Worm (Caenorhabditis elegans) whole organism, L1 larva: ENCODE measurements around the gene lec-6.

Source experiments
- aly-2 ChIP-seq: fragments of 150-350 bp; optimal IDR thresholded peaks from 2 replicates; lab custom pipeline; 2014; ENCODE audit warnings: missing biosample characterization, missing genetic modification characterization
- dpl-1 ChIP-seq, 3 experiments: fragments of 150-350 bp in 2 of 3; sonication (generic microtip) in 1 of 3; optimal IDR thresholded peaks; 2 replicates each; lab custom pipeline; 2014 to 2017; ENCODE audit warnings: missing biosample characterization in 3 of 3, missing genetic modification characterization in 3 of 3, missing genetic modification reagents in 3 of 3
- efl-3 ChIP-seq: fragments of 200-800 bp; sonication (Bioruptor generic); optimal IDR thresholded peaks from 2 replicates; lab custom pipeline; 2018; ENCODE audit warnings: mild to moderate bottlenecking, missing genetic modification characterization, missing compliant biosample characterization
- egl-27 ChIP-seq, 2 experiments: fragments of 150-350 bp in 1 of 2; sonication (generic microtip); optimal IDR thresholded peaks; 3 replicates each; lab custom pipeline; 2017 to 2018; ENCODE audit warnings: missing biosample characterization in 2 of 2, missing genetic modification characterization in 2 of 2, missing genetic modification reagents in 2 of 2
- fkh-10 ChIP-seq: sonication (generic microtip); optimal IDR thresholded peaks from 2 replicates; lab custom pipeline; 2017; ENCODE audit warnings: missing biosample characterization, missing genetic modification reagents, missing genetic modification characterization
- jun-1 ChIP-seq: fragments of 150-350 bp; optimal IDR thresholded peaks from 2 replicates; lab custom pipeline; 2014; ENCODE audit warnings: missing biosample characterization, missing genetic modification reagents, missing genetic modification characterization
- lin-14 ChIP-seq: fragments of 200-800 bp; sonication (Bioruptor generic); optimal IDR thresholded peaks from 2 replicates; lab custom pipeline; 2018; ENCODE audit warnings: mild to moderate bottlenecking, missing genetic modification characterization, moderate library complexity, missing compliant biosample characterization
- lsy-2 ChIP-seq, 2 experiments: fragments of 150-350 bp; optimal IDR thresholded peaks; 2 replicates each; lab custom pipeline; 2014; ENCODE audit warnings: missing biosample characterization in 2 of 2, missing genetic modification characterization in 2 of 2
- mdl-1 ChIP-seq, 2 experiments: fragments of 150-350 bp; optimal IDR thresholded peaks; 2 replicates each; lab custom pipeline; 2014 to 2017; ENCODE audit warnings: missing biosample characterization in 2 of 2, missing genetic modification characterization in 2 of 2, inconsistent platforms in 1 of 2
- nhr-12 ChIP-seq: sonication (generic microtip); optimal IDR thresholded peaks from 2 replicates; lab custom pipeline; 2017; ENCODE audit warnings: missing biosample characterization, missing genetic modification characterization
- pqm-1 ChIP-seq: sonication (generic microtip); optimal IDR thresholded peaks from 3 replicates; lab custom pipeline; 2017; ENCODE audit warnings: missing biosample characterization, missing genetic modification characterization
- skn-1 ChIP-seq: fragments of 150-350 bp; optimal IDR thresholded peaks from 2 replicates; lab custom pipeline; 2014; ENCODE audit warnings: missing biosample characterization, missing genetic modification characterization
- sptf-1 ChIP-seq: fragments of 150-350 bp; optimal IDR thresholded peaks from 2 replicates; lab custom pipeline; 2014; ENCODE audit warnings: missing biosample characterization, missing genetic modification characterization
- ztf-4 ChIP-seq: fragments of 150-350 bp; optimal IDR thresholded peaks from 2 replicates; lab custom pipeline; 2014; ENCODE audit warnings: missing biosample characterization, missing genetic modification characterization

ce11 chrIII:647248-647647 is 47.1 kb upstream of the lec-6 start:
- TF ChIP-seq ztf-4 (tag; lab: Kevin White, UChicago) (no peak), pqm-1 (tag; lab: Kevin White, UChicago) (no peak), lsy-2 (tag; optimal IDR thresholded peaks at IDR 0.05; lab: Kevin White, UChicago) (no peak), aly-2 (tag; lab: Kevin White, UChicago) (no peak), jun-1 (tag; lab: Kevin White, UChicago) (no peak), efl-3 (GFP tag; lab: Kevin White, UChicago) (no peak), egl-27 (tag; optimal IDR thresholded peaks at IDR 0.05; lab: Kevin White, UChicago) (no peak), fkh-10 (GFP tag; lab: Kevin White, UChicago) (no peak), nhr-12 (no peak), sptf-1 (tag; lab: Kevin White, UChicago) (no peak), lin-14 (GFP tag; lab: Kevin White, UChicago) (peak; percentile 64), skn-1 (tag; lab: Kevin White, UChicago) (no peak), dpl-1 (GFP tag; optimal IDR thresholded peaks at IDR 0.05; lab: Kevin White, UChicago) (peak in 1 of 3 experiments; percentile 7), mdl-1 (tag; optimal IDR thresholded peaks at IDR 0.05; lab: Kevin White, UChicago) (peak in 1 of 2 experiments; percentile 37)
